Fruit fly (Drosophila melanogaster): ENCODE results near the gene Skp2.

Skp2 gene

DNA sequence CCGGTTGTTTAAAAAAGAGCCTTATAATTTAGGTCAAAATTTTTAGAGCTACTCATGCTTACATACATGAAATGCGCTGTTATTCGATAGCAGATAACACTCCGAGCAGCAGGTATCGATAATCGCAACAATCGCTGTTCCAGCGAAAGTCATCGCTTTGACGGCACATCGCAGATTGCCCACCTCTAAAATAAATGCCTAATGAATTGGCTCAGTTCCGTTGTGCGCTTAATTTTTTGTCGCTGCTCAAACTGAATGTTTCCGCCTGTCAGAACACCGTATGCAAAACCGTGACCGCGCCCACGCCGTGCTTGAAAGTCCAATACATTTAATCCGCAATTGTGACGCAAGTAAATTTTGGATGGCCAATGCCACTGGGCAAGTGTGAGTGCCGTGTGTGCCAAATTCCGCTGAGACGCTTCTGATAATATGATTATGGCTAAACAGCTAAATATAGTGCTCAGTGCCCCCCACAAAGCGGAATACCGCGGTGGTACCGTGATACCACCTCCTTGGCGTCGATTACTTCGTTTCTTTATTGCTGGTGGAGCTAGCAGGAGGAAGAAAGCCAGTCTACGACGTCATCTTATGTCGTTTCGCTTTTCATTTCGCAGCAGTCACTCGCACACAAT lies 17.9 kb downstream of the Skp2 start, which contains the start of gene CG9795 (continued):
- no peak for TF ChIP-seq CG1233 (GFP tag; optimal IDR thresholded peaks at IDR 0.05)
- TF ChIP-seq sima (GFP tag; optimal IDR thresholded peaks at IDR 0.05), result no peak
- no peak for TF ChIP-seq NfI (GFP tag; optimal IDR thresholded peaks at IDR 0.05)
- no peak for TF ChIP-seq psq (GFP tag; optimal IDR thresholded peaks at IDR 0.05)
- no peak for TF ChIP-seq tap (tag; optimal IDR thresholded peaks at IDR 0.05)
- no peak for TF ChIP-seq CG2875 (GFP tag; optimal IDR thresholded peaks at IDR 0.05)
- no peak for TF ChIP-seq CG14965 (GFP tag; optimal IDR thresholded peaks at IDR 0.05; ENCODE audit: borderline replicate concordance)
- no peak for TF ChIP-seq Spps (tag; optimal IDR thresholded peaks at IDR 0.05)
- TF ChIP-seq CG8765 (GFP tag; IDR thresholded peaks at IDR 0.05), result no peak
- no peak for TF ChIP-seq Lpt (GFP tag; optimal IDR thresholded peaks at IDR 0.05)
- TF ChIP-seq CG11696 (GFP tag; IDR thresholded peaks at IDR 0.05), result no peak
- peak; percentile 93 for TF ChIP-seq stwl (tag; optimal IDR thresholded peaks at IDR 0.05)
- TF ChIP-seq cad (GFP tag; optimal IDR thresholded peaks at IDR 0.05), result no peak
- TF ChIP-seq ara (GFP tag; IDR thresholded peaks at IDR 0.05), result no peak
- no peak for TF ChIP-seq CG12391 (tag; optimal IDR thresholded peaks at IDR 0.05)
- peak; percentile 72 for TF ChIP-seq ftz-f1 (GFP tag; optimal IDR thresholded peaks at IDR 0.05)
- TF ChIP-seq HLHmδ (GFP tag; optimal IDR thresholded peaks at IDR 0.05), result peak; percentile 36
- peak; percentile 40 for TF ChIP-seq CG8290 (GFP tag; optimal IDR thresholded peaks at IDR 0.05)
- peak; percentile 3 to 80 for TF ChIP-seq CG8290 (tag; optimal IDR thresholded peaks at IDR 0.05)
- TF ChIP-seq Adf1 (GFP tag; IDR thresholded peaks at IDR 0.05), result no peak
- TF ChIP-seq Dp (GFP tag; optimal IDR thresholded peaks at IDR 0.05), result peak; percentile 46
- no peak for TF ChIP-seq pb (GFP tag; optimal IDR thresholded peaks at IDR 0.05)
- no peak for TF ChIP-seq lola (GFP tag; optimal IDR thresholded peaks at IDR 0.05)
- peak; percentile 96 for TF ChIP-seq CG7963 (GFP tag; IDR thresholded peaks at IDR 0.05; ENCODE audit: partially characterized antibody)
- TF ChIP-seq exex (tag; optimal IDR thresholded peaks at IDR 0.05), result no peak
- TF ChIP-seq CG1647 (GFP tag; optimal IDR thresholded peaks at IDR 0.05), result no peak
- no peak for TF ChIP-seq CG18262 (tag; optimal IDR thresholded peaks at IDR 0.05)
- peak; percentile 16 to 43 for TF ChIP-seq dpn (GFP tag; optimal IDR thresholded peaks at IDR 0.05)
- no peak for TF ChIP-seq Camta (GFP tag; optimal IDR thresholded peaks at IDR 0.05)
- peak; percentile 60 for TF ChIP-seq ERR (GFP tag; optimal IDR thresholded peaks at IDR 0.05)
- TF ChIP-seq H2.0 (GFP tag; IDR thresholded peaks at IDR 0.05), result peak; percentile 12; the same call in 1 of the 2 replicates
- TF ChIP-seq Optix (GFP tag; IDR thresholded peaks at IDR 0.05), result 0 out of 3 replicates have a peak, but pooled peaks have one; percentile 19
- no peak for TF ChIP-seq emc (GFP tag; optimal IDR thresholded peaks at IDR 0.05)
- TF ChIP-seq pum (GFP tag; optimal IDR thresholded peaks at IDR 0.05), result peak; percentile 4
- TF ChIP-seq chinmo (GFP tag; IDR thresholded peaks at IDR 0.05; ENCODE audit: partially characterized antibody), result peak; percentile 94; the same call in 3 of the 4 replicates
- TF ChIP-seq tup (GFP tag; optimal IDR thresholded peaks at IDR 0.05), result no peak
- peak; percentile 76 for TF ChIP-seq CG12659 (GFP tag; optimal IDR thresholded peaks at IDR 0.05)
- TF ChIP-seq CG31441 (GFP tag; IDR thresholded peaks at IDR 0.05), result no peak
- TF ChIP-seq chn (GFP tag; optimal IDR thresholded peaks at IDR 0.05), result no peak
- TF ChIP-seq Nf-YC (tag; optimal IDR thresholded peaks at IDR 0.05), result peak; percentile 42
- no peak for TF ChIP-seq Vsx1 (GFP tag; optimal IDR thresholded peaks at IDR 0.05)
- TF ChIP-seq gt (GFP tag; IDR thresholded peaks at IDR 0.05), result no peak
- no peak for TF ChIP-seq toy (GFP tag; IDR thresholded peaks at IDR 0.05)
- TF ChIP-seq CG2199 (GFP tag; IDR thresholded peaks at IDR 0.05), result peak; percentile 83
- no peak for TF ChIP-seq corto (GFP tag; optimal IDR thresholded peaks at IDR 0.05)
- TF ChIP-seq crol (GFP tag; IDR thresholded peaks at IDR 0.05), result no peak
- TF ChIP-seq Awh (GFP tag; IDR thresholded peaks at IDR 0.05), result no peak
- no peak for TF ChIP-seq grn (GFP tag; optimal IDR thresholded peaks at IDR 0.05)
- TF ChIP-seq aop (GFP tag; IDR thresholded peaks at IDR 0.05), result no peak
- no peak for TF ChIP-seq bcd (GFP tag; optimal IDR thresholded peaks at IDR 0.05)
- TF ChIP-seq D19B (GFP tag; optimal IDR thresholded peaks at IDR 0.05), result no peak
